Fruit fly (Drosophila melanogaster): Measurements from ENCODE around the gene Idh.

Gene Idh

DNA sequence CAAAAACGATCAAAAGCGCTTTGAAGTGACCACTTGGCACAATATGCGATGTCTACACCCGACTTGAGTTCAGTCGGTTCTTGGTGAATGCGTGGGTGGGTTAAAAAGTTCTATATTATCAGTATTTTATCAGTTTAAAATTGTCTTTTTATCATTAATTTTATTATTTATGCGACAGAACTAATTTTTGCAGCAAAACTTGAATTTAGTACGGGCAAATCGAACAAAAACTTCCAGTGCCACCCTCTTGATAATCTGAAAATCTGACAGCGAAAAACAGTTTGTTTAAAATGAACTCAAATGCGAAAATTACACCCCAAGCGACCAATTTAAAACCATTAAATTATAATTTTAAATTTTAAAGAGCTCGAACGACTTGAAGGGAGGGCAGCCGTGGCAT lies 10.2 kb upstream of the Idh start (continued):
- TF ChIP-seq Ptx1 (GFP tag; IDR thresholded peaks at IDR 0.05) (no peak), prd (optimal IDR thresholded peaks at IDR 0.05) (no peak), prd (GFP tag; IDR thresholded peaks at IDR 0.05) (peak; percentile 17; the same call in 1 of the 3 replicates), CG12942 (GFP tag; optimal IDR thresholded peaks at IDR 0.05) (no peak), zfh2 (GFP tag; optimal IDR thresholded peaks at IDR 0.05) (no peak), wor (GFP tag; IDR thresholded peaks at IDR 0.05) (no peak), nerfin-1 (tag; optimal IDR thresholded peaks at IDR 0.05) (no peak), CG12744 (GFP tag; optimal IDR thresholded peaks at IDR 0.05) (no peak), Hmr (GFP tag; optimal IDR thresholded peaks at IDR 0.05) (no peak), Myb (GFP tag; optimal IDR thresholded peaks at IDR 0.05) (no peak), TFAM (GFP tag; optimal IDR thresholded peaks at IDR 0.05) (no peak), CG17568 (GFP tag; optimal IDR thresholded peaks at IDR 0.05) (no peak), Rfx (GFP tag; IDR thresholded peaks at IDR 0.05) (peak; percentile 28; the same call in 1 of the 2 replicates), Awh (GFP tag; IDR thresholded peaks at IDR 0.05) (no peak), Deaf1 (tag; optimal IDR thresholded peaks at IDR 0.05) (no peak), tup (GFP tag; optimal IDR thresholded peaks at IDR 0.05) (no peak), Hand (GFP tag; optimal IDR thresholded peaks at IDR 0.05) (no peak), Blimp-1 (GFP tag; optimal IDR thresholded peaks at IDR 0.05) (no peak), CG12299 (tag; optimal IDR thresholded peaks at IDR 0.05) (no peak), shn (GFP tag; optimal IDR thresholded peaks at IDR 0.05) (no peak), h (optimal IDR thresholded peaks at IDR 0.05) (no peak), sim (GFP tag; IDR thresholded peaks at IDR 0.05) (no peak), dan (GFP tag; IDR thresholded peaks at IDR 0.05) (no peak), kay (GFP tag; optimal IDR thresholded peaks at IDR 0.05) (no peak), gce (GFP tag; IDR thresholded peaks at IDR 0.05) (no peak), ro (GFP tag; IDR thresholded peaks at IDR 0.05) (no peak), nom (GFP tag; optimal IDR thresholded peaks at IDR 0.05) (no peak)

DNA sequence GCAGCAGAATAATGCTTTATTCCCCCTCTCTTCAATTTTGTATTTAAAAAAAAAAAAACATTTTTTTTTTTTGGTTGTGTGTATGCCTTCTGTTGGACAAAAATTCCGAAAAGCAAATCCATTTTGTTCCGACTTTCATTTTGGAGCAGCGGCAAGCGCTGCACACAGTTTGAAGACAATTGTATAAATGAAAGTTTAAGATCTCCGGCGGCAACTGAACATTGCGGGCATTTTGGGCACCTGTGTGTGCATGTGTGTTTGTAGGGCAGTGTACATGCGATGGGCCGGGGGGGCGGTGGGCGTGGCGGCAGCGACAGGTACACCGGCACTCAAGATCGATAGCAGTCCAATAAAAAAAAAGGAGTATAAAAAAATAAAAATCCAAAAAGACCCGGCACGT lies 8.8 kb upstream of the Idh start:
- TF ChIP-seq CG15479 (GFP tag; optimal IDR thresholded peaks at IDR 0.05) (no peak), CG3847 (GFP tag; IDR thresholded peaks at IDR 0.05) (no peak), CG6654 (GFP tag; optimal IDR thresholded peaks at IDR 0.05) (peak; percentile 88), CG6272 (GFP tag; IDR thresholded peaks at IDR 0.05) (no peak), dmrt99B (tag; optimal IDR thresholded peaks at IDR 0.05) (no peak), CG10366 (GFP tag; IDR thresholded peaks at IDR 0.05) (no peak)

DNA sequence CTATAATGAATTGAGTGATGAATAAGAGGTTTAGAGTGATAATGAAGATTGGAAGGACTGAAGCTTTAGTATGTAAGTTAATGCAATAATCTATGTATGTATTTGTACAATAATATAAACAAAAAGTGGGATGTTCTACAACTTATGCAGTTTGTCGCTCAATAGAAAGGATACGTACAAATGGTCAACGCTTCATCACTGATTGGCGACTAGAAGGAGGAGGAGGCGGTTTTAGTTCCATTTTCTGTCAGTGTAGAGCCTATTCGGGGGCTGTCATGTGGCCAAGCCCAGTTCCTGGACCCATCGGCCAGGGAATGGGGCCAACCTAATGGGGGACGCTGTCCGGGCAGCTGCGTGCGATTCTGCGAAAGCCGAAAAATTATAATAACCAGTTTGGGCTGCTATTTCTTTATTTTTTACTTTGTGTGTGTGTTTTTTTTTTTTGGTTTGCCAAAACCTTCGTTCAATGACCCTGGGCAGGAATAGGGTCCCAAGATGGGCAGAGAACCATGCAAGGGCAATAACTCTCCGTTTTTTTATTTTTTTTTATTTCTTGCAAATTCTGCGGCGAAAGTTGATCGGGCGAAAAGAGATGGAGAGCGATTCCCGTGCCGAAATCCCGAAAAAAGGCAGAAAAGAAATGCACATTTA lies 8.1 kb upstream of the Idh start:
- TF ChIP-seq CHES-1-like (GFP tag; optimal IDR thresholded peaks at IDR 0.05) (no peak), corto (GFP tag; optimal IDR thresholded peaks at IDR 0.05) (peak; percentile 29), Ets65A (GFP tag) (peak; percentile 33), lbe (GFP tag; optimal IDR thresholded peaks at IDR 0.05) (peak; percentile 42)

DNA sequence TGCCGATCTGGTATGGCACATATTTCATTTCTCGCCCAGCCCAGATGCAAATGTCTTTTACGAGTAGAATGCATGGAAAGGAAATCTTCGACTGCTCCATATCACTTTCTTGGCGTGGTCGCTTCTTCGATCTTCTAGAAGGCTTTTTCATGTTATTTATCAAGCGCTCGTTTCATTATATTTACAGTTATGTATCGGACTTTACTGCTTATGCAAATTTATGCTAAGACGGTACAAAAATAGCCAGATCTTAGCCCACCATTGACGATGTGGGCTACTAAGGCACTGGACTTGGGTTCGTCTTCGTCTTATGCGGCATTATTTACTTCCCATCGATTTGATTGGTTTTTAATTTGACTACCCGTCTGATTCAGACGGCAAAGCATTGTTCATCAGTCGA lies 2.6 kb upstream of the Idh start:
- TF ChIP-seq ap (GFP tag; IDR thresholded peaks at IDR 0.05), result no peak
- peak; percentile 39 for TF ChIP-seq CG12769 (tag; optimal IDR thresholded peaks at IDR 0.05)
- peak; percentile 78 for TF ChIP-seq oc (tag; optimal IDR thresholded peaks at IDR 0.05)
- TF ChIP-seq CG14441 (GFP tag; IDR thresholded peaks at IDR 0.05), result no peak
- TF ChIP-seq vvl (GFP tag; IDR thresholded peaks at IDR 0.05), result peak; percentile 76
- TF ChIP-seq abd-A (tag; optimal IDR thresholded peaks at IDR 0.05), result peak; percentile 55
- 0 out of 3 replicates have a peak, but pooled peaks have one; percentile 37 for TF ChIP-seq sr (GFP tag; IDR thresholded peaks at IDR 0.05)
- TF ChIP-seq pros (GFP tag; optimal IDR thresholded peaks at IDR 0.05), result peak; percentile 97

All from whole organism, embryonic.